Worm (Caenorhabditis elegans): ENCODE measurements around the gene math-7.

Gene math-7

DNA sequence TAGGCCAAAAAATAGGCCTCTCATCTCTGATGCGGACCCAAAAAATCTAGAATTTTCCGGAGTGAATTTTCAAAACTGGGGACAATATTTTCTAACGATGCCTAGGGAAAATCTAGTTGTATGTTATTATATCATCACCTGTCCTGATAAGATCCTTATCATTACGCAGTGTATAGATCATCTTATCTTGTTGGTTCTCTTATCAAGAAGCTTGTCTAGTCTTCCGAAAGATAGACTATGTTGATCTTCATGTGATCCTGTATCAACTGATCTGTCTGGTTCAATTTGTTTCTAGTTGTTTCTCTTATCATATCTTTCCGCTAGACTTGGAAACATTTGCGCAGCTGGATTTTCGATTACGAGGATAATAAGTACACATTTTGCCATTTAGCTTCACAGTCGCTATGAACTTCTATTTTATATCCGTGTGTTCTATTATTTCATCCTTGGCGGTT, 35.4 kb downstream of the math-7 start, which contains the start of gene C52E2.3:
C52E2.3 (plus strand) TSS at position 405 of the 455 bp plus-strand sequence.
- TF ChIP-seq blmp-1 (tag; optimal IDR thresholded peaks at IDR 0.05) (peak; percentile 26), irx-1 (tag; optimal IDR thresholded peaks at IDR 0.05) (no peak), nhr-76 (tag; optimal IDR thresholded peaks at IDR 0.05) (no peak), pax-3 (tag; optimal IDR thresholded peaks at IDR 0.05) (no peak), elt-2 (tag; optimal IDR thresholded peaks at IDR 0.05) (peak; percentile 81), lin-39 (tag; optimal IDR thresholded peaks at IDR 0.05) (no peak), ceh-8 (GFP tag; optimal IDR thresholded peaks at IDR 0.05) (no peak), pqm-1 (tag; optimal IDR thresholded peaks at IDR 0.05) (no peak), zag-1 (tag; optimal IDR thresholded peaks at IDR 0.05) (no peak), unc-62 (GFP tag; optimal IDR thresholded peaks at IDR 0.05) (no peak), fkh-4 (tag; optimal IDR thresholded peaks at IDR 0.05; ENCODE audit: borderline replicate concordance) (no peak), elt-3 (tag; optimal IDR thresholded peaks at IDR 0.05) (peak in 5 of 6 experiments; percentile 56 to 80 (median 70)), nhr-47 (tag; optimal IDR thresholded peaks at IDR 0.05) (no peak), F16B12.6 (tag; optimal IDR thresholded peaks at IDR 0.05) (no peak), Y116A8C.19 (tag; optimal IDR thresholded peaks at IDR 0.05; ENCODE audit: borderline replicate concordance) (no peak), tlp-1 (tag; optimal IDR thresholded peaks at IDR 0.05) (no peak), fos-1 (tag; optimal IDR thresholded peaks at IDR 0.05) (no peak), mef-2 (tag; optimal IDR thresholded peaks at IDR 0.05) (no peak)

DNA sequence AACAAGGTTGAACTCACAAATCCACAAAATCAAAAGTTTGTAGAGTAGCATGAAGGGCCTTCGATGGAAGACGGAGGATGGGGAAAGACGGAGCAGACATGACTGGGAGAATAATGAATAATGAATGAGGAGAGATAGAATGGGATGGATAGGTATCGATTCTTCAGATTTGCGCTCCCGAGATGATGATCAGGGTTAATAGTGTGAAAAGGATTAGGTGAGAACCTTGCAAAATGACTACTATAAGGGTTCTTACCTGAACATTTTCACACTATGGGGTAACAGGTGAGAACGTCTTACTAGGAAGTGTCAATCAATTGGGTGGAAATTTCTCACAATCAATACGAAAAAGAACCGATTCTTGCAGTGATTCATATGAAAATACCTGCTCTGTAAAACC, 36.0 kb downstream of the math-7 start, which contains the start of gene fbxb-96:
fbxb-96 (minus strand) TSS at position 101 of the 400 bp plus-strand sequence.
- TF ChIP-seq unc-62 (GFP tag; optimal IDR thresholded peaks at IDR 0.05): no peak
- TF ChIP-seq snu-23 (GFP tag; optimal IDR thresholded peaks at IDR 0.05): no peak
- TF ChIP-seq nhr-84 (tag; optimal IDR thresholded peaks at IDR 0.05): no peak
- no peak for TF ChIP-seq irx-1 (tag; optimal IDR thresholded peaks at IDR 0.05)
- no peak for TF ChIP-seq elt-2 (tag; optimal IDR thresholded peaks at IDR 0.05)
- no peak for TF ChIP-seq mdl-1 (tag; optimal IDR thresholded peaks at IDR 0.05)
- TF ChIP-seq snpc-4 (tag; optimal IDR thresholded peaks at IDR 0.05): no peak
- no peak for TF ChIP-seq mep-1 (tag; optimal IDR thresholded peaks at IDR 0.05)
- no peak for TF ChIP-seq ama-1 (optimal IDR thresholded peaks at IDR 0.05)
- TF ChIP-seq tlp-1 (tag; optimal IDR thresholded peaks at IDR 0.05): no peak
- TF ChIP-seq ceh-63 (GFP tag; optimal IDR thresholded peaks at IDR 0.05): no peak
- TF ChIP-seq ceh-82 (tag; optimal IDR thresholded peaks at IDR 0.05): no peak
- no peak for TF ChIP-seq hlh-17 (GFP tag; optimal IDR thresholded peaks at IDR 0.05; ENCODE audit: borderline replicate concordance)
- no peak for TF ChIP-seq egl-13 (tag; optimal IDR thresholded peaks at IDR 0.05)
- no peak for TF ChIP-seq zag-1 (tag; optimal IDR thresholded peaks at IDR 0.05)
- no peak for TF ChIP-seq ztf-4 (tag; optimal IDR thresholded peaks at IDR 0.05)
- TF ChIP-seq elt-3 (tag; optimal IDR thresholded peaks at IDR 0.05): no peak

DNA sequence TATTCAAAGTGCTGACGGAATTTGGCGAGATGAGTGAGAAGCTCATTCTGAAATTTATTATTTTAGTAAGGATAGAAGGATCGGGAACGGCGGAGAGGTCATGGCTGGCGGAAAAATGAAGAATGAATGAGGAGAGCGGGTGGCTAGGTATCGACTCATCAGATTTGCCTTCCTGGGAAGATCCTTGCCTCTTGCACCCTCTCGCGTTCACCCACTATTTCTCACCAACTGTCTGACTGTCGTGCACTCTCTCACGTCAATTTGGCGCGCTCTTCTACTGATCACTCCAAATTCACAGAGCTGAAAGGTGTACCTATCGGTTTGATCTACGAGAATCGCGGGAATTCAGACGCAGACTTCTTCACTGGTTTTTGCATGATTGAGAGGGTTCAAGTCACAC, 38.2 kb downstream of the math-7 start, which contains the start of gene fbxb-97:
fbxb-97 (minus strand) TSS at position 53 of the 400 bp plus-strand sequence.
- TF ChIP-seq efl-1 (optimal IDR thresholded peaks at IDR 0.05) (peak in 1 of 2 experiments; percentile 48), efl-1 (GFP tag; optimal IDR thresholded peaks at IDR 0.05 in 1 of 2) (no peak), lin-15B (tag; optimal IDR thresholded peaks at IDR 0.05) (no peak)

DNA sequence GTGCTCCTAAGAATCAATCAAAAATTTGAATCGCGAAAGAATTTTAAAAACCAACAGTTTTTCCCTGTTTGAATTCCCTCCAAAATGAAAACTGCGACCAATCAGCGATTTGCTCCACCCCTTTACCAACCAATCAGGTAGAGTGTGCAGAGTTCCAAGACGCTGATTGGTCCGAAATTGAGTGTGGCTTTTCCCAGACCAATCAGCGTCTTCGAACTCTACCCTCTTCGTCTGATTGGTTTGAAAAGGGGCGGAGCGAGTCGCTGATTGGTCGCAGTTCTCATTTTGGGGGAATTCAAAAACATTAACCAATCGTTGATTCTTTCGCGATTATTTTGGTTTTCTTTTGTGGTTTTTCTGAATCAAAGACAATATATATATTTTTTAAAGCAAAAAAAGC, 41.7 kb downstream of the math-7 start:
- TF ChIP-seq Y116A8C.19 (tag; optimal IDR thresholded peaks at IDR 0.05; ENCODE audit: borderline replicate concordance) (no peak), pqm-1 (tag; optimal IDR thresholded peaks at IDR 0.05) (no peak), mdl-1 (tag; optimal IDR thresholded peaks at IDR 0.05) (no peak), fkh-10 (GFP tag; optimal IDR thresholded peaks at IDR 0.05) (no peak), irx-1 (tag; optimal IDR thresholded peaks at IDR 0.05) (no peak), ceh-8 (GFP tag; optimal IDR thresholded peaks at IDR 0.05) (no peak), tlp-1 (tag; optimal IDR thresholded peaks at IDR 0.05) (no peak), ztf-4 (tag; optimal IDR thresholded peaks at IDR 0.05) (no peak), egl-13 (tag; optimal IDR thresholded peaks at IDR 0.05) (no peak), unc-130 (tag; optimal IDR thresholded peaks at IDR 0.05) (no peak), pag-3 (tag; optimal IDR thresholded peaks at IDR 0.05; ENCODE audit: borderline replicate concordance, insufficient read depth) (no peak), lin-15B (tag; optimal IDR thresholded peaks at IDR 0.05) (no peak), efl-1 (optimal IDR thresholded peaks at IDR 0.05) (no peak), efl-1 (GFP tag; optimal IDR thresholded peaks at IDR 0.05 in 1 of 2) (no peak), snu-23 (GFP tag; optimal IDR thresholded peaks at IDR 0.05) (no peak), hpl-2 (GFP tag; optimal IDR thresholded peaks at IDR 0.05) (no peak), sptf-1 (tag; optimal IDR thresholded peaks at IDR 0.05) (no peak), C34B4.2 (tag; optimal IDR thresholded peaks at IDR 0.05) (no peak), unc-30 (tag; optimal IDR thresholded peaks at IDR 0.05) (no peak), F16B12.6 (tag; optimal IDR thresholded peaks at IDR 0.05) (no peak), nhr-47 (tag; optimal IDR thresholded peaks at IDR 0.05) (no peak)
